Fruit fly (Drosophila melanogaster): ENCODE data around the gene CG7326.

CG7326 gene

dm6 chrX:18910827-18911226 lies 47.3 kb upstream of the CG7326 start (continued):
- TF ChIP-seq CG7556 (GFP tag; optimal IDR thresholded peaks at IDR 0.05) (no peak), Deaf1 (tag; optimal IDR thresholded peaks at IDR 0.05) (no peak), h (optimal IDR thresholded peaks at IDR 0.05) (no peak), MESR4 (GFP tag; optimal IDR thresholded peaks at IDR 0.05) (no peak), en (GFP tag; optimal IDR thresholded peaks at IDR 0.05) (no peak), Fer2 (tag; optimal IDR thresholded peaks at IDR 0.05) (no peak), CG10366 (GFP tag; IDR thresholded peaks at IDR 0.05) (no peak), CG13624 (GFP tag; optimal IDR thresholded peaks at IDR 0.05) (no peak), eyg (GFP tag; optimal IDR thresholded peaks at IDR 0.05) (no peak), trem (tag; optimal IDR thresholded peaks at IDR 0.05) (peak; percentile 8), B-H2 (GFP tag; optimal IDR thresholded peaks at IDR 0.05) (no peak), Side (GFP tag; optimal IDR thresholded peaks at IDR 0.05) (no peak), Sox102F (GFP tag; optimal IDR thresholded peaks at IDR 0.05) (no peak)

dm6 chrX:18905152-18905551 lies 41.6 kb upstream of the CG7326 start:
- TF ChIP-seq Usf (GFP tag; optimal IDR thresholded peaks at IDR 0.05) (no peak), z (GFP tag; IDR thresholded peaks at IDR 0.05) (peak; percentile 83), CG10543 (GFP tag; optimal IDR thresholded peaks at IDR 0.05) (peak; percentile 40), gsb-n (tag; optimal IDR thresholded peaks at IDR 0.05) (no peak), crol (GFP tag; IDR thresholded peaks at IDR 0.05) (peak; percentile 78), dmrt99B (tag; optimal IDR thresholded peaks at IDR 0.05) (no peak), CG10321 (GFP tag; IDR thresholded peaks at IDR 0.05) (no peak), dm (GFP tag; optimal IDR thresholded peaks at IDR 0.05) (no peak), Med (GFP tag) (peak; percentile 13)

dm6 chrX:18902800-18903199 lies 39.2 kb upstream of the CG7326 start:
- TF ChIP-seq Sox102F (GFP tag; optimal IDR thresholded peaks at IDR 0.05) (peak; percentile 38), CG5180 (GFP tag; optimal IDR thresholded peaks at IDR 0.05) (no peak), Hr51 (GFP tag; optimal IDR thresholded peaks at IDR 0.05) (peak in 1 of 2 experiments; percentile 45), dysf (GFP tag; IDR thresholded peaks at IDR 0.05) (peak; percentile 39; the same call in 1 of the 3 replicates), CoRest (tag; optimal IDR thresholded peaks at IDR 0.05) (peak; percentile 14), sob (GFP tag; IDR thresholded peaks at IDR 0.05) (0 out of 2 replicates have a peak, but pooled peaks have one; percentile 26), Med (GFP tag) (peak; percentile 18), HLH3B (GFP tag; IDR thresholded peaks at IDR 0.05) (0 out of 2 replicates have a peak, but pooled peaks have one; percentile 25), CG10959 (GFP tag; IDR thresholded peaks at IDR 0.05) (no peak), CG10543 (GFP tag; optimal IDR thresholded peaks at IDR 0.05) (no peak), sens (GFP tag) (peak; percentile 58), gem (tag; optimal IDR thresholded peaks at IDR 0.05) (peak; percentile 41), CG12236 (GFP tag; optimal IDR thresholded peaks at IDR 0.05) (no peak), stc (GFP tag; IDR thresholded peaks at IDR 0.05) (no peak), caup (GFP tag; optimal IDR thresholded peaks at IDR 0.05; ENCODE audit: severe bottlenecking) (peak; percentile 4), CG11696 (GFP tag; IDR thresholded peaks at IDR 0.05) (no peak), CG9932 (GFP tag; IDR thresholded peaks at IDR 0.05) (0 out of 2 replicates have a peak, but pooled peaks have one; percentile 12), unpg (GFP tag; optimal IDR thresholded peaks at IDR 0.05) (peak; percentile 25), CG17328 (GFP tag; IDR thresholded peaks at IDR 0.05) (peak; percentile 37; the same call in 1 of the 2 replicates), sug (tag; optimal IDR thresholded peaks at IDR 0.05) (no peak), Mrtf (GFP tag; IDR thresholded peaks at IDR 0.05) (peak; percentile 48; the same call in 1 of the 3 replicates), mam (GFP tag; optimal IDR thresholded peaks at IDR 0.05) (no peak), CG15269 (tag; optimal IDR thresholded peaks at IDR 0.05) (peak; percentile 5), sisA (GFP tag; IDR thresholded peaks at IDR 0.05) (peak; percentile 16; the same call in 1 of the 2 replicates), gt (GFP tag; IDR thresholded peaks at IDR 0.05) (no peak), Atf6 (GFP tag; IDR thresholded peaks at IDR 0.05) (peak; percentile 20; the same call in 1 of the 2 replicates), Ptx1 (GFP tag; IDR thresholded peaks at IDR 0.05) (0 out of 2 replicates have a peak, but pooled peaks have one; percentile 24), Rfx (GFP tag; IDR thresholded peaks at IDR 0.05) (0 out of 2 replicates have a peak, but pooled peaks have one; percentile 32), ken (GFP tag; IDR thresholded peaks at IDR 0.05) (no peak), lmd (GFP tag; IDR thresholded peaks at IDR 0.05) (peak; percentile 34; the same call in 1 of the 2 replicates)
